Worm (Caenorhabditis elegans) whole organism, L4 larva: Measurements from ENCODE around the gene F41G3.19.

Source experiments
- D1046.2 ChIP-seq: fragments of 200-800 bp; sonication (Bioruptor generic); IDR thresholded peaks from 2 replicates; pipeline ENCODE4 v1.3.6; 2022; ENCODE audit warnings: missing genetic modification characterization, missing compliant biosample characterization
- T20F7.1 ChIP-seq: fragments of 200-800 bp; sonication (Bioruptor generic); optimal IDR thresholded peaks from 2 replicates; lab custom pipeline; 2018; ENCODE audit warnings: mild to moderate bottlenecking, missing genetic modification characterization, missing compliant biosample characterization
- ZK546.5 ChIP-seq, 2 experiments: sonication (generic microtip); optimal IDR thresholded peaks; 2 replicates each; lab custom pipeline; 2017; ENCODE audit warnings: missing biosample characterization in 2 of 2, missing genetic modification characterization in 2 of 2
- arid-1 ChIP-seq: fragments of 200-800 bp; sonication (Bioruptor generic); conservative IDR thresholded peaks from 2 replicates; pipeline ENCODE4 v1.3.6; 2022; ENCODE audit warnings: missing genetic modification reagents, missing genetic modification characterization, missing compliant biosample characterization
- attf-4 ChIP-seq: sonication (generic microtip); optimal IDR thresholded peaks from 3 replicates; lab custom pipeline; 2017; ENCODE audit warnings: missing biosample characterization, missing genetic modification characterization
- ceh-28 ChIP-seq: fragments of 150-350 bp; optimal IDR thresholded peaks from 2 replicates; lab custom pipeline; 2014; ENCODE audit warnings: missing biosample characterization, missing genetic modification reagents, missing genetic modification characterization
- ceh-44 ChIP-seq: fragments of 200-800 bp; sonication (Bioruptor generic); IDR thresholded peaks from 2 replicates; pipeline ENCODE4 v1.3.6; 2022; ENCODE audit warnings: missing genetic modification reagents, missing genetic modification characterization, missing compliant biosample characterization
- ces-1 ChIP-seq: fragments of 150-350 bp; sonication (generic microtip); optimal IDR thresholded peaks from 4 replicates; lab custom pipeline; 2014; ENCODE audit warnings: missing biosample characterization, missing genetic modification reagents, missing genetic modification characterization
- ctbp-1 ChIP-seq: fragments of 200-800 bp; sonication (Bioruptor generic); IDR thresholded peaks from 2 replicates; pipeline ENCODE4 v1.3.6; 2022; ENCODE audit warnings: missing genetic modification reagents, missing genetic modification characterization, missing compliant biosample characterization
- daf-12 ChIP-seq: fragments of 150-350 bp; optimal IDR thresholded peaks from 2 replicates; lab custom pipeline; 2014; ENCODE audit warnings: missing biosample characterization, missing genetic modification reagents, missing genetic modification characterization
- daf-16 ChIP-seq, 3 experiments: sonication (generic microtip); optimal IDR thresholded peaks; 2 replicates each; lab custom pipeline; 2016 to 2017; ENCODE audit warnings: missing genetic modification characterization in 3 of 3, missing genetic modification reagents in 3 of 3, mild to moderate bottlenecking in 2 of 3, missing compliant biosample characterization in 2 of 3, missing biosample characterization in 1 of 3, moderate library complexity in 1 of 3
- daf-19 ChIP-seq: fragments of 200-800 bp; sonication (Bioruptor generic); conservative IDR thresholded peaks from 2 replicates; pipeline ENCODE4 v1.3.6; 2022; ENCODE audit warnings: missing genetic modification characterization, missing compliant biosample characterization
- dmd-8 ChIP-seq: fragments of 200-800 bp; sonication (Bioruptor generic); IDR thresholded peaks from 2 replicates; pipeline ENCODE4 v1.3.6; 2022; ENCODE audit warnings: missing genetic modification characterization, missing compliant biosample characterization
- dmd-9 ChIP-seq: fragments of 200-800 bp; sonication (Bioruptor generic); IDR thresholded peaks from 2 replicates; pipeline ENCODE4 v1.3.6; 2022; ENCODE audit warnings: missing genetic modification reagents, missing genetic modification characterization, missing compliant biosample characterization
- dve-1 ChIP-seq: sonication (generic microtip); optimal IDR thresholded peaks from 2 replicates; lab custom pipeline; 2017; ENCODE audit warnings: antibody characterized with exemption, mild to moderate bottlenecking, missing genetic modification characterization, missing compliant biosample characterization; ENCODE audit not compliant: insufficient read depth
- egl-43 ChIP-seq: fragments of 200-800 bp; sonication (Bioruptor generic); IDR thresholded peaks from 2 replicates; pipeline ENCODE4 v1.3.6; 2022; ENCODE audit warnings: missing genetic modification reagents, missing genetic modification characterization, missing compliant biosample characterization
- fkh-10 ChIP-seq: fragments of 150-350 bp; optimal IDR thresholded peaks from 2 replicates; lab custom pipeline; 2014; ENCODE audit warnings: missing biosample characterization, missing genetic modification reagents, missing genetic modification characterization
- fos-1 ChIP-seq: fragments of 150-350 bp; optimal IDR thresholded peaks from 2 replicates; lab custom pipeline; 2014; ENCODE audit warnings: missing biosample characterization, missing genetic modification characterization
- lim-7 ChIP-seq: fragments of 200-800 bp; sonication (Bioruptor generic); IDR thresholded peaks from 2 replicates; pipeline ENCODE4 v1.3.6; 2022; ENCODE audit warnings: missing genetic modification characterization, missing compliant biosample characterization
- lin-13 ChIP-seq: fragments of 150-350 bp; optimal IDR thresholded peaks from 2 replicates; lab custom pipeline; 2014; ENCODE audit warnings: missing biosample characterization, missing genetic modification reagents, missing genetic modification characterization
- lin-29 ChIP-seq: fragments of 200-800 bp; sonication (Bioruptor generic); IDR thresholded peaks from 2 replicates; pipeline ENCODE4 v1.3.6; 2022; ENCODE audit warnings: missing genetic modification reagents, missing genetic modification characterization, missing compliant biosample characterization
- lsy-2 ChIP-seq, 2 experiments: fragments of 150-350 bp in 1 of 2; sonication (generic microtip) in 1 of 2; optimal IDR thresholded peaks; 2 replicates each; lab custom pipeline; 2014 to 2017; ENCODE audit warnings: missing biosample characterization in 2 of 2, missing genetic modification characterization in 2 of 2
- mdt-29 ChIP-seq: fragments of 200-800 bp; sonication (Bioruptor generic); IDR thresholded peaks from 2 replicates; pipeline ENCODE4 v1.3.6; 2022; ENCODE audit warnings: missing genetic modification reagents, missing genetic modification characterization, missing compliant biosample characterization
- mes-2 ChIP-seq: sonication (generic microtip); optimal IDR thresholded peaks from 2 replicates; lab custom pipeline; 2016; ENCODE audit warnings: missing genotype, mild to moderate bottlenecking, missing genetic modification characterization, missing compliant biosample characterization; ENCODE audit not compliant: poor library complexity, severe bottlenecking
- mxl-2 ChIP-seq: fragments of 200-800 bp; sonication (Bioruptor generic); conservative IDR thresholded peaks from 2 replicates; pipeline ENCODE4 v1.3.6; 2022; ENCODE audit warnings: missing genetic modification reagents, missing genetic modification characterization, missing compliant biosample characterization
- nhr-111 ChIP-seq: fragments of 200-800 bp; sonication (Bioruptor generic); optimal IDR thresholded peaks from 2 replicates; lab custom pipeline; 2018; ENCODE audit warnings: mild to moderate bottlenecking, missing genetic modification characterization, missing compliant biosample characterization
- nhr-237 ChIP-seq: sonication (generic microtip); optimal IDR thresholded peaks from 2 replicates; lab custom pipeline; 2017; ENCODE audit warnings: missing biosample characterization, missing genetic modification characterization
- nhr-28 ChIP-seq: fragments of 150-350 bp; optimal IDR thresholded peaks from 2 replicates; lab custom pipeline; 2014; ENCODE audit warnings: missing biosample characterization, missing genetic modification characterization
- nhr-41 ChIP-seq: fragments of 200-800 bp; sonication (Bioruptor generic); IDR thresholded peaks from 2 replicates; pipeline ENCODE4 v1.3.6; 2022; ENCODE audit warnings: missing genetic modification reagents, missing genetic modification characterization, missing compliant biosample characterization
- php-3 ChIP-seq: fragments of 200-800 bp; sonication (Bioruptor generic); IDR thresholded peaks from 2 replicates; pipeline ENCODE4 v1.3.6; 2022; ENCODE audit warnings: missing genetic modification reagents, missing genetic modification characterization, missing compliant biosample characterization
- snpc-1.2 ChIP-seq: fragments of 200-800 bp; sonication (Bioruptor generic); IDR thresholded peaks from 2 replicates; pipeline ENCODE4 v1.3.6; 2022; ENCODE audit warnings: missing genetic modification reagents, missing genetic modification characterization, missing compliant biosample characterization
- snpc-4 ChIP-seq: fragments of 150-350 bp; optimal IDR thresholded peaks from 2 replicates; lab custom pipeline; 2014; ENCODE audit warnings: missing biosample characterization, missing genetic modification characterization
- tag-97 ChIP-seq: fragments of 200-800 bp; sonication (Bioruptor generic); IDR thresholded peaks from 2 replicates; pipeline ENCODE4 v1.3.6; 2022; ENCODE audit warnings: missing genetic modification characterization, missing compliant biosample characterization
- unc-62 ChIP-seq, 3 experiments: fragments of 150-350 bp in 1 of 3; sonication (generic microtip); optimal IDR thresholded peaks in 2 of 3; peaks in 1 of 3; 1 replicate in 1 of 3; 2 replicates in 2 of 3; lab custom pipeline; 2014 to 2017; ENCODE audit warnings: missing biosample characterization in 3 of 3, missing genetic modification characterization in 3 of 3, missing genetic modification reagents in 3 of 3, missing genotype in 1 of 3
- vab-7 ChIP-seq: fragments of 200-800 bp; sonication (Bioruptor generic); IDR thresholded peaks from 2 replicates; pipeline ENCODE4 v1.3.6; 2022; ENCODE audit warnings: missing genetic modification reagents, missing genetic modification characterization, missing compliant biosample characterization
- zag-1 ChIP-seq: fragments of 150-350 bp; optimal IDR thresholded peaks from 2 replicates; lab custom pipeline; 2014; ENCODE audit warnings: missing biosample characterization, missing genetic modification characterization
- zip-11 ChIP-seq: fragments of 200-800 bp; sonication (Bioruptor generic); IDR thresholded peaks from 2 replicates; pipeline ENCODE4 v1.3.6; 2022; ENCODE audit warnings: missing genetic modification characterization, missing compliant biosample characterization

F41G3.19 gene

ce11 chrII:6721581-6721980 is 30.3 kb downstream of the F41G3.19 start (continued):
- TF ChIP-seq vab-7 (GFP tag; lab: Robert Waterston, UW) = peak; percentile 72; the same call in 1 of the 2 replicates
- no peak for TF ChIP-seq lin-13 (GFP tag; lab: Kevin White, UChicago)
- TF ChIP-seq nhr-28 = peak; percentile 32
- TF ChIP-seq dmd-8 (GFP tag; lab: Robert Waterston, UW) = 0 out of 2 replicates have a peak, but pooled peaks have one; percentile 71
- TF ChIP-seq unc-62 (GFP tag; optimal IDR thresholded peaks at IDR 0.05 in 1 of 2; lab: Kevin White, UChicago) = no peak
- no peak for TF ChIP-seq unc-62 (tag; optimal IDR thresholded peaks at IDR 0.05; lab: Kevin White, UChicago)
- TF ChIP-seq fos-1 (tag; lab: Kevin White, UChicago) = no peak
- TF ChIP-seq tag-97 (GFP tag; lab: Robert Waterston, UW) = no peak
- peak; percentile 50 for TF ChIP-seq mes-2 (tag; lab: Kevin White, UChicago)
- TF ChIP-seq mdt-29 (GFP tag; lab: Robert Waterston, UW) = no peak
- TF ChIP-seq ceh-28 (tag; lab: Kevin White, UChicago) = no peak
- peak; percentile 59; the same call in 1 of the 2 replicates for TF ChIP-seq dmd-9 (GFP tag; lab: Robert Waterston, UW)
- no peak for TF ChIP-seq zip-11 (GFP tag; lab: Robert Waterston, UW)
- TF ChIP-seq mxl-2 = no peak
- TF ChIP-seq nhr-41 (GFP tag; lab: Robert Waterston, UW) = peak; percentile 63; the same call in 1 of the 2 replicates
- TF ChIP-seq ctbp-1 (GFP tag; lab: Robert Waterston, UW) = 0 out of 2 replicates have a peak, but pooled peaks have one; percentile 38

- TF ChIP-seq arid-1 (GFP tag; lab: Robert Waterston, UW) (no peak), snpc-4 (no peak), nhr-41 (GFP tag; lab: Robert Waterston, UW) (no peak), ceh-28 (tag; lab: Kevin White, UChicago) (no peak), nhr-28 (peak; percentile 4), php-3 (0 out of 2 replicates have a peak, but pooled peaks have one; percentile 37), ceh-44 (GFP tag; lab: Robert Waterston, UW) (no peak), nhr-111 (GFP tag; lab: Kevin White, UChicago) (no peak), egl-43 (no peak), daf-16 (GFP tag; optimal IDR thresholded peaks at IDR 0.05; lab: Kevin White, UChicago) (no peak), daf-16 (tag; optimal IDR thresholded peaks at IDR 0.05; lab: Kevin White, UChicago) (peak; percentile 65), dve-1 (tag; lab: Kevin White, UChicago) (peak; percentile 30)
These were observed 33.7 kb downstream of the F41G3.19 start, which contains the start of gene tsp-10 for ce11 chrII:6718221-6718620. Gene tsp-10 (plus strand): TSS chrII:6718586.

- TF ChIP-seq ZK546.5 (tag; optimal IDR thresholded peaks at IDR 0.05; lab: Kevin White, UChicago) (no peak), nhr-41 (GFP tag; lab: Robert Waterston, UW) (no peak), nhr-237 (tag; lab: Kevin White, UChicago) (no peak), ceh-44 (GFP tag; lab: Robert Waterston, UW) (no peak), lin-29 (GFP tag; lab: Robert Waterston, UW) (no peak), fkh-10 (GFP tag; lab: Kevin White, UChicago) (no peak), T20F7.1 (no peak), ces-1 (no peak), attf-4 (tag; lab: Kevin White, UChicago) (no peak), lim-7 (GFP tag; lab: Robert Waterston, UW) (no peak), snpc-1.2 (GFP tag; lab: Robert Waterston, UW) (no peak), daf-12 (tag; lab: Kevin White, UChicago) (no peak)
These were observed 35.3 kb downstream of the F41G3.19 start, which contains the start of the genes T14B4.5 and T14B4.20 for ce11 chrII:6716638-6717037. Gene T14B4.5 (plus strand): TSS chrII:6716863. Gene T14B4.20 (plus strand): TSS chrII:6716901.

ce11 chrII:6715853-6716252 is 36.1 kb downstream of the F41G3.19 start:
- TF ChIP-seq lsy-2 (tag; optimal IDR thresholded peaks at IDR 0.05; lab: Kevin White, UChicago) (no peak), zag-1 (tag; lab: Kevin White, UChicago) (no peak), daf-19 (no peak), ces-1 (no peak), attf-4 (tag; lab: Kevin White, UChicago) (no peak), nhr-237 (tag; lab: Kevin White, UChicago) (no peak), D1046.2 (GFP tag; lab: Robert Waterston, UW) (no peak)
